Worm (Caenorhabditis elegans): ENCODE measurements around the gene R05G6.9.

ce11 chrIV:7510829-7511228, 5.2 kb downstream of the R05G6.9 start:
- TF ChIP-seq hmbx-1 (tag; optimal IDR thresholded peaks at IDR 0.05) (no peak), ama-1 (optimal IDR thresholded peaks at IDR 0.05) (no peak), flt-1 (GFP tag; IDR thresholded peaks at IDR 0.05) (no peak), B0310.2 (tag; optimal IDR thresholded peaks at IDR 0.05) (no peak), hnd-1 (tag; optimal IDR thresholded peaks at IDR 0.05) (no peak), tbx-11 (GFP tag; IDR thresholded peaks at IDR 0.05) (no peak), ets-7 (tag; optimal IDR thresholded peaks at IDR 0.05) (no peak), hmg-4 (GFP tag; optimal IDR thresholded peaks at IDR 0.05) (no peak), F13C5.2 (tag; optimal IDR thresholded peaks at IDR 0.05) (no peak), tbx-37 (GFP tag; conservative IDR thresholded peaks at IDR 0.05) (no peak), scrt-1 (GFP tag; IDR thresholded peaks at IDR 0.05) (no peak), sea-1 (GFP tag; conservative IDR thresholded peaks at IDR 0.05) (no peak)
